Worm (Caenorhabditis elegans) whole organism, L4 larva: ENCODE measurements around the gene F42G2.5.

Experiments used
- duxl-1 ChIP-seq: sonication (generic microtip); optimal IDR thresholded peaks from 2 replicates; lab custom pipeline; 2016; ENCODE audit warnings: mild to moderate bottlenecking, missing genetic modification characterization, moderate library complexity, missing compliant biosample characterization; ENCODE audit not compliant: poor library complexity
- ztf-11 ChIP-seq: fragments of 150-350 bp; optimal IDR thresholded peaks from 2 replicates; lab custom pipeline; 2014; ENCODE audit warnings: missing biosample characterization, missing genetic modification characterization

- TF ChIP-seq duxl-1 (no peak), ztf-11 (no peak)
Measured at ce11 chrII:2399810-2400209, 18.0 kb downstream of the F42G2.5 start.
